Worm (Caenorhabditis elegans) whole organism, L2 larva: ENCODE data around the gene sto-6.

Source experiments
- C34F6.9 ChIP-seq: fragments of 150-350 bp; optimal IDR thresholded peaks from 2 replicates; lab custom pipeline; 2014; ENCODE audit warnings: missing biosample characterization, missing genetic modification characterization
- F13H6.1 ChIP-seq: sonication (generic microtip); optimal IDR thresholded peaks from 2 replicates; lab custom pipeline; 2016; ENCODE audit warnings: missing genetic modification characterization, missing compliant biosample characterization
- R02D3.7 ChIP-seq: fragments of 150-350 bp; optimal IDR thresholded peaks from 2 replicates; lab custom pipeline; 2014; ENCODE audit warnings: missing biosample characterization, missing genetic modification characterization
- Y55F3AM.14 ChIP-seq: fragments of 200-800 bp; sonication (Bioruptor generic); optimal IDR thresholded peaks from 2 replicates; lab custom pipeline; 2018; ENCODE audit warnings: mild to moderate bottlenecking, missing genetic modification characterization, missing compliant biosample characterization
- ZK546.5 ChIP-seq: sonication (generic microtip); optimal IDR thresholded peaks from 2 replicates; lab custom pipeline; 2017; ENCODE audit warnings: missing biosample characterization, missing genetic modification characterization
- alr-1 ChIP-seq: fragments of 150-350 bp; optimal IDR thresholded peaks from 2 replicates; lab custom pipeline; 2014; ENCODE audit warnings: missing biosample characterization, missing genetic modification characterization
- aly-2 ChIP-seq: fragments of 150-350 bp; optimal IDR thresholded peaks from 2 replicates; lab custom pipeline; 2014; ENCODE audit warnings: missing biosample characterization, missing genetic modification characterization
- ama-1 ChIP-seq: fragments of 150-350 bp; optimal IDR thresholded peaks from 2 replicates; lab custom pipeline; 2018; ENCODE audit warnings: inconsistent platforms
- blmp-1 ChIP-seq: sonication (generic microtip); optimal IDR thresholded peaks from 2 replicates; lab custom pipeline; 2017; ENCODE audit warnings: missing genetic modification characterization, mild to moderate bottlenecking, missing compliant biosample characterization, antibody characterized with exemption, moderate library complexity; ENCODE audit not compliant: insufficient read depth
- ceh-16 ChIP-seq: fragments of 150-350 bp; optimal IDR thresholded peaks from 2 replicates; lab custom pipeline; 2014; ENCODE audit warnings: missing biosample characterization, missing genetic modification characterization
- ceh-82 ChIP-seq: fragments of 150-350 bp; optimal IDR thresholded peaks from 2 replicates; lab custom pipeline; 2014; ENCODE audit warnings: missing biosample characterization, missing genetic modification characterization
- crh-2 ChIP-seq: sonication (generic microtip); optimal IDR thresholded peaks from 2 replicates; lab custom pipeline; 2017; ENCODE audit warnings: missing biosample characterization, missing genetic modification characterization
- dmd-4 ChIP-seq: sonication (generic microtip); optimal IDR thresholded peaks from 2 replicates; lab custom pipeline; 2017; ENCODE audit warnings: missing biosample characterization, missing genetic modification characterization
- elt-1 ChIP-seq: fragments of 150-350 bp; optimal IDR thresholded peaks from 2 replicates; lab custom pipeline; 2014; ENCODE audit warnings: missing biosample characterization, missing genetic modification characterization
- elt-3 ChIP-seq: sonication (generic microtip); optimal IDR thresholded peaks from 2 replicates; lab custom pipeline; 2017; ENCODE audit warnings: missing biosample characterization, missing genetic modification characterization
- fos-1 ChIP-seq: fragments of 150-350 bp; optimal IDR thresholded peaks from 2 replicates; lab custom pipeline; 2014; ENCODE audit warnings: missing biosample characterization, missing genetic modification characterization
- gmeb-1 ChIP-seq: fragments of 150-350 bp; optimal IDR thresholded peaks from 2 replicates; lab custom pipeline; 2014; ENCODE audit warnings: missing biosample characterization, missing genetic modification characterization
- lin-11 ChIP-seq: fragments of 150-350 bp; sonication (generic microtip); optimal IDR thresholded peaks from 2 replicates; lab custom pipeline; 2014; ENCODE audit warnings: missing biosample characterization, missing genetic modification characterization, inconsistent platforms, mixed read lengths
- lin-13 ChIP-seq: fragments of 150-350 bp; optimal IDR thresholded peaks from 2 replicates; lab custom pipeline; 2014; ENCODE audit warnings: missing biosample characterization, missing genetic modification reagents, missing genetic modification characterization
- lsy-2 ChIP-seq, 2 experiments: fragments of 150-350 bp in 1 of 2; sonication (generic microtip) in 1 of 2; optimal IDR thresholded peaks; 2 replicates each; lab custom pipeline; 2014 to 2017; ENCODE audit warnings: missing biosample characterization in 2 of 2, missing genetic modification characterization in 2 of 2
- mbf-1 ChIP-seq: sonication (generic microtip); optimal IDR thresholded peaks from 2 replicates; lab custom pipeline; 2017; ENCODE audit warnings: missing biosample characterization, missing genetic modification characterization
- mdl-1 ChIP-seq, 2 experiments: fragments of 150-350 bp in 1 of 2; sonication (generic microtip) in 1 of 2; optimal IDR thresholded peaks; 2 replicates each; lab custom pipeline; 2017; ENCODE audit warnings: missing biosample characterization in 2 of 2, missing genetic modification characterization in 2 of 2
- nhr-10 ChIP-seq: sonication (generic microtip); optimal IDR thresholded peaks from 2 replicates; lab custom pipeline; 2017; ENCODE audit warnings: missing biosample characterization, missing genetic modification characterization
- nhr-11 ChIP-seq: fragments of 150-350 bp; optimal IDR thresholded peaks from 2 replicates; lab custom pipeline; 2014; ENCODE audit warnings: missing biosample characterization, missing genetic modification characterization
- nhr-12 ChIP-seq: fragments of 150-350 bp; optimal IDR thresholded peaks from 2 replicates; lab custom pipeline; 2014; ENCODE audit warnings: missing biosample characterization, missing genetic modification characterization
- nhr-129 ChIP-seq: fragments of 150-350 bp; optimal IDR thresholded peaks from 2 replicates; lab custom pipeline; 2014; ENCODE audit warnings: missing biosample characterization, missing genetic modification characterization
- nhr-21 ChIP-seq: fragments of 150-350 bp; optimal IDR thresholded peaks from 2 replicates; lab custom pipeline; 2014; ENCODE audit warnings: missing biosample characterization, missing genetic modification characterization
- nhr-23 ChIP-seq: fragments of 150-350 bp; optimal IDR thresholded peaks from 2 replicates; lab custom pipeline; 2014; ENCODE audit warnings: missing biosample characterization, missing genetic modification reagents, missing genetic modification characterization
- nhr-237 ChIP-seq: fragments of 150-350 bp; optimal IDR thresholded peaks from 2 replicates; lab custom pipeline; 2014; ENCODE audit warnings: missing biosample characterization, missing genetic modification characterization
- nhr-25 ChIP-seq: fragments of 150-350 bp; sonication (generic microtip); optimal IDR thresholded peaks from 3 replicates; lab custom pipeline; 2014; ENCODE audit warnings: missing biosample characterization, missing genetic modification characterization
- nhr-6 ChIP-seq: fragments of 150-350 bp; optimal IDR thresholded peaks from 2 replicates; lab custom pipeline; 2014; ENCODE audit warnings: missing biosample characterization, missing genetic modification characterization
- nhr-77 ChIP-seq: fragments of 150-350 bp; optimal IDR thresholded peaks from 2 replicates; lab custom pipeline; 2014; ENCODE audit warnings: missing biosample characterization, missing genetic modification characterization
- peb-1 ChIP-seq: fragments of 150-350 bp; optimal IDR thresholded peaks from 2 replicates; lab custom pipeline; 2014; ENCODE audit warnings: missing biosample characterization, missing genetic modification characterization
- skn-1 ChIP-seq: sonication (generic microtip); optimal IDR thresholded peaks from 2 replicates; lab custom pipeline; 2017; ENCODE audit warnings: missing biosample characterization, missing genetic modification characterization
- sma-3 ChIP-seq: sonication (generic microtip); optimal IDR thresholded peaks from 2 replicates; lab custom pipeline; 2016; ENCODE audit warnings: missing genetic modification reagents, missing genetic modification characterization, missing compliant biosample characterization
- sma-9 ChIP-seq, 2 experiments: fragments of 150-350 bp in 1 of 2; sonication (generic microtip) in 1 of 2; optimal IDR thresholded peaks; 2 replicates each; lab custom pipeline; 2014 to 2016; ENCODE audit warnings: missing genetic modification characterization in 2 of 2, mild to moderate bottlenecking in 1 of 2, missing biosample characterization in 1 of 2, missing compliant biosample characterization in 1 of 2, missing genetic modification reagents in 1 of 2, moderate library complexity in 1 of 2
- snpc-4 ChIP-seq: fragments of 150-350 bp; optimal IDR thresholded peaks from 2 replicates; lab custom pipeline; 2014; ENCODE audit warnings: missing biosample characterization, missing genetic modification characterization
- unc-39 ChIP-seq: fragments of 150-350 bp; optimal IDR thresholded peaks from 2 replicates; lab custom pipeline; 2014; ENCODE audit warnings: missing biosample characterization, missing genetic modification characterization
- unc-55 ChIP-seq: fragments of 150-350 bp; sonication (generic microtip); optimal IDR thresholded peaks from 3 replicates; lab custom pipeline; 2014; ENCODE audit warnings: missing biosample characterization, missing genetic modification reagents, missing genetic modification characterization
- unc-62 ChIP-seq: fragments of 150-350 bp; optimal IDR thresholded peaks from 2 replicates; lab custom pipeline; 2014; ENCODE audit warnings: missing biosample characterization, missing genetic modification reagents, missing genetic modification characterization
- zag-1 ChIP-seq: fragments of 150-350 bp; optimal IDR thresholded peaks from 2 replicates; lab custom pipeline; 2014; ENCODE audit warnings: missing biosample characterization, missing genetic modification characterization
- ztf-1 ChIP-seq: fragments of 200-800 bp; sonication (Bioruptor generic); conservative IDR thresholded peaks from 2 replicates; pipeline ENCODE4 v1.3.6; 2022; ENCODE audit warnings: missing genetic modification characterization, missing compliant biosample characterization
- ztf-11 ChIP-seq: sonication (generic microtip); optimal IDR thresholded peaks from 2 replicates; lab custom pipeline; 2017; ENCODE audit warnings: missing biosample characterization, missing genetic modification characterization
- ztf-4 ChIP-seq: fragments of 150-350 bp; optimal IDR thresholded peaks from 2 replicates; lab custom pipeline; 2014; ENCODE audit warnings: missing biosample characterization, missing genetic modification characterization

Gene sto-6

DNA sequence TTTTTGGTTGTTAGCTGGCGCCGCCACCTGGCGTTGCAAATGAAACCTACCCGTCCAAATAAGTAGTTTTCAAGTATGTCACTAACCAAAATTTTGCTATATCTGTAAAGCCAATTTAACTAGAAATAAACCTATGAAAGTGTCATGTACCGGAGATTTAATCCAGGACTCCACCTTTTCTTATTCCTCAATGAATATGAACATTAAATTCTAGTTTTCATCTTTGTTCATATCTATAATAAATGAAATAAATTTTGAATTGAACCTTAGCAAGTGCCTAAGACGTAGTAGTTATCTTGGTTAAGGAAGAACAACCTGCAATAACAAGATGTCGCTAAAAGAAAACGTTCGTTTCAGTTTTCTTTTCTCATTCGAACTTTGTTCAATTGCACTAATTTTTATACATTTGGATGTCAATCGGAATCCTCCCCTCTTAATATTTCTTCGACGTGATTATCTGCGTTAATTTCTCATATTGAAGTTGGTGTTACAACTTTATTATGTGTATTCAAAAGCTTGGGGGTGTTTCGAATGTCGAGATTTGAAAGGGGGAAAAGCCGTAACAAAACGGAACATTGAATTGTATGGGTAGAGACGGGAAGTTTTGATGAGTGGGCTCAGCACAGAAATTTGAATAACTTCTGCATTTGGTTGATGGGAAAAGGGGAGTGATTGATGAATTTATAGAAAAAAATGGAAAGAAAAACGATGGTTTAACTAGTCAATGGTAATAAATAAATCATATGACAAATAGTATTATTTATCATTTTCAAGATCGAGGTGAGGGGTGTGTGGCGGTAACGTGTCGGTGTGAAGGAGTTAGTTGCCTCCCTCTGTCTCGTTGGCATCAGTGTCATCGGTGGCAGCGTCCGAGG is 28.7 kb upstream of the sto-6 start (continued):
- TF ChIP-seq nhr-10 (tag; lab: Kevin White, UChicago) (peak; percentile 7), unc-39 (tag; lab: Kevin White, UChicago) (no peak), dmd-4 (tag; lab: Kevin White, UChicago) (no peak), nhr-12 (tag; lab: Kevin White, UChicago) (no peak), ztf-4 (tag; lab: Kevin White, UChicago) (peak; percentile 91), snpc-4 (no peak), alr-1 (tag; lab: Kevin White, UChicago) (no peak), C34F6.9 (tag; lab: Kevin White, UChicago) (peak; percentile 49), F13H6.1 (tag; lab: Kevin White, UChicago) (peak; percentile 34), nhr-6 (tag; lab: Kevin White, UChicago) (peak; percentile 69)

DNA sequence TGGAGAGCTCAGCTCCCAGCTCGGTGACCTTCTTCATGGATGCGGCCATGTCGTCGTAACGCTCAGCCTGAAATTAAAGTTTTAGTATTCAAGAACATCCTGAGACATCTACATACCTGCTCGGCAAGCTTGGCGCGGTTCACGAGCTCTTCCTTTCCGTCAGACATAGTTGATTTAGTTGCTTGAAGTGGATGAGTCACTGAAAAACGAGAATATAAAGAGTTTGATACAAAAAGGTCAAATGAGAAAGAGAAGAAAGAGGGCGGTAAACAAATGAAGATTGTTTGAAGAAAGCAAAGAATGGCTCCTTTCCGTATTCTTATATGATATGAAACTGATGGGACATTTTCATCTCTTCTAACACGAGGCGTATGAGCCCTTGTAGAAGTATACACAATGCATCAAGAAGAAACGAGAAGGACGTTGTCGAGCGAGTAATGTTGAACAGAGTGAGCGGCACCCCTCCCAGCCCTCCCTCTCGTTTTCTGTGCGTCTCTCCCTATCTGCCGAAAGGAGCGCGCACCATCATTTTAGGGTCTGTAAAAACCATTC is 26.9 kb upstream of the sto-6 start, which contains the start of gene ftt-2:
ftt-2 (minus strand) TSS at position 206 of the 552 bp plus-strand sequence.
- peak; percentile 89 for TF ChIP-seq ama-1
- TF ChIP-seq ZK546.5 (tag; lab: Kevin White, UChicago): no peak

- TF ChIP-seq R02D3.7: no peak
- no peak for TF ChIP-seq nhr-12 (tag; lab: Kevin White, UChicago)
- TF ChIP-seq elt-1 (tag; lab: Kevin White, UChicago): no peak
- TF ChIP-seq mdl-1 (tag; optimal IDR thresholded peaks at IDR 0.05; lab: Kevin White, UChicago): peak; percentile 58 to 78
- TF ChIP-seq F13H6.1 (tag; lab: Kevin White, UChicago): peak; percentile 98
- TF ChIP-seq nhr-11 (tag; lab: Kevin White, UChicago): peak; percentile 89
- TF ChIP-seq lin-11: peak; percentile 47
- TF ChIP-seq gmeb-1 (tag; lab: Kevin White, UChicago): peak; percentile 83
- no peak for TF ChIP-seq peb-1
- peak; percentile 69 for TF ChIP-seq crh-2 (tag; lab: Kevin White, UChicago)
- no peak for TF ChIP-seq ama-1
- TF ChIP-seq unc-39 (tag; lab: Kevin White, UChicago): no peak
- TF ChIP-seq unc-62: peak; percentile 21
- TF ChIP-seq mbf-1: no peak
- TF ChIP-seq aly-2 (tag; lab: Kevin White, UChicago): no peak
- TF ChIP-seq nhr-25 (tag; lab: Kevin White, UChicago): peak; percentile 97
- peak; percentile 67 for TF ChIP-seq fos-1 (tag; lab: Kevin White, UChicago)
- TF ChIP-seq C34F6.9 (tag; lab: Kevin White, UChicago): peak; percentile 75
- TF ChIP-seq ceh-82 (tag; lab: Kevin White, UChicago): peak; percentile 11
- peak; percentile 44 for TF ChIP-seq zag-1 (tag; lab: Kevin White, UChicago)
- TF ChIP-seq ztf-11 (tag; lab: Kevin White, UChicago): peak; percentile 75
- peak; percentile 81 for TF ChIP-seq lin-13 (GFP tag; lab: Kevin White, UChicago)
- peak; percentile 79 for TF ChIP-seq nhr-10 (tag; lab: Kevin White, UChicago)
- TF ChIP-seq elt-3 (tag; lab: Kevin White, UChicago): no peak
- TF ChIP-seq ztf-1 (GFP tag; lab: Robert Waterston, UW): 0 out of 2 replicates have a peak, but pooled peaks have one; percentile 91
- TF ChIP-seq ceh-16 (tag; lab: Kevin White, UChicago): peak; percentile 74
- TF ChIP-seq blmp-1 (tag; lab: Kevin White, UChicago): peak; percentile 71
- TF ChIP-seq skn-1 (tag; lab: Kevin White, UChicago): peak; percentile 64
- peak; percentile 62 for TF ChIP-seq unc-55 (GFP tag; lab: Kevin White, UChicago)
- peak; percentile 76 for TF ChIP-seq nhr-77 (tag; lab: Kevin White, UChicago)
- TF ChIP-seq alr-1 (tag; lab: Kevin White, UChicago): no peak
- TF ChIP-seq Y55F3AM.14: peak; percentile 98
- TF ChIP-seq sma-9 (GFP tag; optimal IDR thresholded peaks at IDR 0.05; lab: Kevin White, UChicago): peak; percentile 76
- no peak for TF ChIP-seq sma-9 (tag; optimal IDR thresholded peaks at IDR 0.05; lab: Kevin White, UChicago)
- TF ChIP-seq sma-3 (GFP tag; lab: Kevin White, UChicago): peak; percentile 98
- peak; percentile 76 for TF ChIP-seq nhr-237 (tag; lab: Kevin White, UChicago)
- no peak for TF ChIP-seq snpc-4
- no peak for TF ChIP-seq dmd-4 (tag; lab: Kevin White, UChicago)
- peak; percentile 79 to 85 for TF ChIP-seq lsy-2 (tag; optimal IDR thresholded peaks at IDR 0.05; lab: Kevin White, UChicago)
- peak; percentile 80 for TF ChIP-seq nhr-21 (tag; lab: Kevin White, UChicago)
- TF ChIP-seq nhr-23 (tag; lab: Kevin White, UChicago): no peak
- peak; percentile 77 for TF ChIP-seq nhr-129
- TF ChIP-seq nhr-6 (tag; lab: Kevin White, UChicago): peak; percentile 62
Observed at ce11 chrX:11605766-11606490, 26.3 kb upstream of the sto-6 start.
